Worm (Caenorhabditis elegans) whole organism, L2 larva: Measurements from ENCODE around the gene F14D12.1.

Experiments
- F13H6.1 ChIP-seq: sonication (generic microtip); optimal IDR thresholded peaks from 2 replicates; lab custom pipeline; 2016; ENCODE audit warnings: missing genetic modification characterization, missing compliant biosample characterization
- R02D3.7 ChIP-seq: fragments of 150-350 bp; optimal IDR thresholded peaks from 2 replicates; lab custom pipeline; 2014; ENCODE audit warnings: missing biosample characterization, missing genetic modification characterization
- ZK546.5 ChIP-seq: sonication (generic microtip); optimal IDR thresholded peaks from 2 replicates; lab custom pipeline; 2017; ENCODE audit warnings: missing biosample characterization, missing genetic modification characterization
- egl-27 ChIP-seq: sonication (generic microtip); optimal IDR thresholded peaks from 3 replicates; lab custom pipeline; 2017; ENCODE audit warnings: missing biosample characterization, missing genetic modification reagents, missing genetic modification characterization
- nhr-12 ChIP-seq: fragments of 150-350 bp; optimal IDR thresholded peaks from 2 replicates; lab custom pipeline; 2014; ENCODE audit warnings: missing biosample characterization, missing genetic modification characterization
- nhr-237 ChIP-seq: fragments of 150-350 bp; optimal IDR thresholded peaks from 2 replicates; lab custom pipeline; 2014; ENCODE audit warnings: missing biosample characterization, missing genetic modification characterization
- nhr-77 ChIP-seq: fragments of 150-350 bp; optimal IDR thresholded peaks from 2 replicates; lab custom pipeline; 2014; ENCODE audit warnings: missing biosample characterization, missing genetic modification characterization
- unc-39 ChIP-seq: fragments of 150-350 bp; optimal IDR thresholded peaks from 2 replicates; lab custom pipeline; 2014; ENCODE audit warnings: missing biosample characterization, missing genetic modification characterization
- zag-1 ChIP-seq: fragments of 150-350 bp; optimal IDR thresholded peaks from 2 replicates; lab custom pipeline; 2014; ENCODE audit warnings: missing biosample characterization, missing genetic modification characterization

DNA sequence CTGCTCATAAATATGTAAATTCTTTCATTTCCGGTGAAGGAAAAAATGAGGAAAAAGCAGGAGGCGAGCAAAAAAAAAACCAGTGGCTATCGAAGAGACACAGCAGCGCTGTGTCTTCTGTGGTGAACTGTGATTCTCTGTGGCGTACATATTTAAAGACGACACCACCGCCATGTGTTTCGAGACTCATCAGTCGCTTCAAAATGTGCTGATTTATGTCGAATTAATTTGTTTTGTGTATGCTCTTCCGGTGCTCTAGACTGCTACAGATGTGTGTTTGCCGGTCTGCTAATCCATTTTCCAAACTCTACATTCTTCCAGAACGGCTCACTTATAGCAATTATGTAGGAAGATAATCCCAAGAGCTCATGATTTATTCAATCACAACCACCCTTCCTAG is 38.1 kb upstream of the F14D12.1 start:
- no peak for TF ChIP-seq egl-27
- no peak for TF ChIP-seq nhr-12 (tag; lab: Kevin White, UChicago)
- no peak for TF ChIP-seq F13H6.1 (tag; lab: Kevin White, UChicago)
- no peak for TF ChIP-seq nhr-77 (tag; lab: Kevin White, UChicago)
- TF ChIP-seq unc-39, result no peak
- TF ChIP-seq ZK546.5 (tag; lab: Kevin White, UChicago), result no peak
- no peak for TF ChIP-seq zag-1
- no peak for TF ChIP-seq R02D3.7 (tag; lab: Kevin White, UChicago)
- no peak for TF ChIP-seq nhr-237
